Worm (Caenorhabditis elegans) whole organism, late embryonic: Measurements from ENCODE around the gene taf-7.2.

Source experiments
- ama-1 ChIP-seq: fragments of 150-350 bp; optimal IDR thresholded peaks from 2 replicates; lab custom pipeline; 2014
- ceh-6 ChIP-seq: fragments of 200-800 bp; sonication (Bioruptor generic); optimal IDR thresholded peaks from 2 replicates; lab custom pipeline; 2018; ENCODE audit warnings: mild to moderate bottlenecking, missing genetic modification characterization, missing compliant biosample characterization
- ets-4 ChIP-seq: sonication (generic microtip); optimal IDR thresholded peaks from 2 replicates; lab custom pipeline; 2016; ENCODE audit warnings: missing genetic modification characterization, missing compliant biosample characterization
- fkh-10 ChIP-seq: fragments of 150-350 bp; optimal IDR thresholded peaks from 2 replicates; lab custom pipeline; 2014; ENCODE audit warnings: missing biosample characterization, missing genetic modification reagents, missing genetic modification characterization
- fkh-6 ChIP-seq: sonication (generic microtip); optimal IDR thresholded peaks from 2 replicates; lab custom pipeline; 2016; ENCODE audit warnings: missing genetic modification characterization, missing compliant biosample characterization
- nfya-1 ChIP-seq: sonication (generic microtip); optimal IDR thresholded peaks from 2 replicates; lab custom pipeline; 2017; ENCODE audit warnings: missing genetic modification characterization, mild to moderate bottlenecking, missing compliant biosample characterization, antibody characterized with exemption, moderate library complexity
- npax-4 ChIP-seq: sonication (generic microtip); optimal IDR thresholded peaks from 2 replicates; lab custom pipeline; 2016; ENCODE audit warnings: missing genetic modification characterization, missing compliant biosample characterization
- pha-2 ChIP-seq: sonication (generic microtip); optimal IDR thresholded peaks from 2 replicates; lab custom pipeline; 2017; ENCODE audit warnings: mild to moderate bottlenecking, missing genetic modification characterization, missing compliant biosample characterization
- tbx-2 ChIP-seq: sonication (generic microtip); optimal IDR thresholded peaks from 2 replicates; lab custom pipeline; 2016; ENCODE audit warnings: missing genetic modification characterization, missing compliant biosample characterization
- zip-5 ChIP-seq: sonication (generic microtip); optimal IDR thresholded peaks from 2 replicates; lab custom pipeline; 2016; ENCODE audit warnings: missing genetic modification characterization, missing compliant biosample characterization

ce11 chrIII:12702375-12702774 lies 29.2 kb upstream of the taf-7.2 start:
- TF ChIP-seq ets-4 (tag; lab: Kevin White, UChicago) (no peak), fkh-10 (GFP tag; lab: Kevin White, UChicago) (no peak), ceh-6 (GFP tag; lab: Kevin White, UChicago) (no peak), fkh-6 (tag; lab: Kevin White, UChicago) (no peak), nfya-1 (tag; lab: Kevin White, UChicago) (peak; percentile 85), tbx-2 (no peak), zip-5 (no peak), pha-2 (tag; lab: Kevin White, UChicago) (no peak), ama-1 (lab: Kevin White, UChicago) (no peak), npax-4 (tag; lab: Kevin White, UChicago) (no peak)
